Worm (Caenorhabditis elegans) whole organism, late embryonic: ENCODE measurements around the gene C43D7.8.

ENCODE experiments used
- ama-1 ChIP-seq: fragments of 150-350 bp; optimal IDR thresholded peaks from 2 replicates; lab custom pipeline; 2014
- dmd-4 ChIP-seq: sonication (generic microtip); optimal IDR thresholded peaks from 2 replicates; lab custom pipeline; 2016; ENCODE audit warnings: borderline replicate concordance, missing genetic modification characterization, missing compliant biosample characterization
- gmeb-2 ChIP-seq: sonication (generic microtip); optimal IDR thresholded peaks from 2 replicates; lab custom pipeline; 2016; ENCODE audit warnings: missing genetic modification characterization, inconsistent platforms, missing compliant biosample characterization
- hlh-6 ChIP-seq: sonication (generic microtip); optimal IDR thresholded peaks from 2 replicates; lab custom pipeline; 2016; ENCODE audit warnings: missing genotype, missing genetic modification characterization, missing compliant biosample characterization
- sox-4 ChIP-seq: sonication (generic microtip); optimal IDR thresholded peaks from 2 replicates; lab custom pipeline; 2017; ENCODE audit warnings: mild to moderate bottlenecking, missing genetic modification characterization, inconsistent platforms, missing compliant biosample characterization
- tbx-2 ChIP-seq: sonication (generic microtip); optimal IDR thresholded peaks from 2 replicates; lab custom pipeline; 2016; ENCODE audit warnings: missing genetic modification characterization, missing compliant biosample characterization
- ttx-3 ChIP-seq: sonication (generic microtip); optimal IDR thresholded peaks from 2 replicates; lab custom pipeline; 2016; ENCODE audit warnings: missing genetic modification reagents, missing genetic modification characterization, missing compliant biosample characterization
- unc-55 ChIP-seq: sonication (generic microtip); optimal IDR thresholded peaks from 2 replicates; lab custom pipeline; 2017; ENCODE audit warnings: missing biosample characterization, missing genetic modification reagents, missing genetic modification characterization

DNA sequence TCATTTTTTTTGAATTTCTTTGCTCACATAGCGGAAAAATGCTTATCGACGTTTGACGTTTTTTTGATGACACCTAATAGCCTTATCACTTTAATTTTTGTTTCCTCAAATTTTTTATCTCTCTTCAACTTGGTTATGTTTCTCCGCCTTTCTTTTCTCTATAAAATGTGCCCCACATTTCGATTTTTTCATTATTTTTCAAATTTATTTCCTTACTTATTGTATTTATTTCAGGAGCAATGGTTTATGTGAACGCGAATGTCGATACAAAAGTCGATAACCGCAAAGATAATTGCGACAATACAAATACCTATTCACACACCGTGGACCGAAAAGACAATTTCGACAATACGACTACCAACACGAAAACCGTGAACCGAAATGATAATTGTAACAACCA lies 9.1 kb upstream of the C43D7.8 start, which contains the start of gene sdz-6:
- TF ChIP-seq unc-55 (no peak), gmeb-2 (no peak), sox-4 (tag; lab: Kevin White, UChicago) (no peak), ttx-3 (tag; lab: Kevin White, UChicago) (no peak), ama-1 (lab: Kevin White, UChicago) (no peak), hlh-6 (tag; lab: Kevin White, UChicago) (no peak), tbx-2 (tag; lab: Kevin White, UChicago) (no peak), dmd-4 (no peak)
